Fruit fly (Drosophila melanogaster): ENCODE measurements around the gene mrn.

Gene mrn

dm6 chr3L:15587445-15588381, 7.4 kb upstream of the mrn start, which contains the start of gene CG7656 (continued):
- TF ChIP-seq otp (GFP tag; IDR thresholded peaks at IDR 0.05) = peak; percentile 78
- TF ChIP-seq CG12071 (GFP tag; optimal IDR thresholded peaks at IDR 0.05) = peak; percentile 36
- no peak for TF ChIP-seq salm (tag; optimal IDR thresholded peaks at IDR 0.05)
- peak; percentile 59 for TF ChIP-seq CG8089 (GFP tag; optimal IDR thresholded peaks at IDR 0.05)
- TF ChIP-seq CG13424 (tag; optimal IDR thresholded peaks at IDR 0.05) = peak; percentile 35
- TF ChIP-seq pita (GFP tag; optimal IDR thresholded peaks at IDR 0.05) = no peak
- TF ChIP-seq al (GFP tag; IDR thresholded peaks at IDR 0.05) = peak; percentile 62
- TF ChIP-seq Fer1 (GFP tag; optimal IDR thresholded peaks at IDR 0.05) = no peak
- TF ChIP-seq sc (optimal IDR thresholded peaks at IDR 0.05) = no peak
- no peak for TF ChIP-seq sc (GFP tag; optimal IDR thresholded peaks at IDR 0.05)
- TF ChIP-seq CG2889 (GFP tag; IDR thresholded peaks at IDR 0.05) = 0 out of 3 replicates have a peak, but pooled peaks have one; percentile 47
- peak; percentile 20 for TF ChIP-seq CG15269 (tag; optimal IDR thresholded peaks at IDR 0.05)
- TF ChIP-seq Sry-β (GFP tag; optimal IDR thresholded peaks at IDR 0.05) = peak; percentile 11
- no peak for TF ChIP-seq fru (optimal IDR thresholded peaks at IDR 0.05)
- no peak for TF ChIP-seq CG6683 (GFP tag; optimal IDR thresholded peaks at IDR 0.05)
- no peak for TF ChIP-seq h (optimal IDR thresholded peaks at IDR 0.05)
- TF ChIP-seq CG18011 (GFP tag; optimal IDR thresholded peaks at IDR 0.05) = peak; percentile 40
- peak; percentile 54; the same call in 2 of the 3 replicates for TF ChIP-seq Mrtf (GFP tag; IDR thresholded peaks at IDR 0.05)
- no peak for TF ChIP-seq usp (GFP tag; optimal IDR thresholded peaks at IDR 0.05)
- peak; percentile 10 for TF ChIP-seq yki (optimal IDR thresholded peaks at IDR 0.05)
- peak; percentile 71 for TF ChIP-seq CG14441 (GFP tag; IDR thresholded peaks at IDR 0.05)
- TF ChIP-seq lilli (GFP tag; optimal IDR thresholded peaks at IDR 0.05) = peak; percentile 86
- peak; percentile 84 for TF ChIP-seq CG12155 (GFP tag; optimal IDR thresholded peaks at IDR 0.05)
- TF ChIP-seq Hr39 (optimal IDR thresholded peaks at IDR 0.05) = no peak
- TF ChIP-seq klu (GFP tag; IDR thresholded peaks at IDR 0.05) = no peak
- TF ChIP-seq mirr (GFP tag; optimal IDR thresholded peaks at IDR 0.05) = peak; percentile 35
- TF ChIP-seq grau (tag; optimal IDR thresholded peaks at IDR 0.05) = peak; percentile 17
- peak; percentile 83 for TF ChIP-seq zfh1 (GFP tag; IDR thresholded peaks at IDR 0.05)
- TF ChIP-seq Hr3 (GFP tag; optimal IDR thresholded peaks at IDR 0.05) = peak; percentile 45
- TF ChIP-seq chif (GFP tag; optimal IDR thresholded peaks at IDR 0.05) = peak in 1 of 2 experiments; percentile 80
- no peak for TF ChIP-seq Adf1 (GFP tag; IDR thresholded peaks at IDR 0.05)
- peak; percentile 28; the same call in 1 of the 3 replicates for TF ChIP-seq ase (GFP tag; IDR thresholded peaks at IDR 0.05)
- peak; percentile 81 for TF ChIP-seq Mad (GFP tag; optimal IDR thresholded peaks at IDR 0.05)
- peak; percentile 46 for TF ChIP-seq slp2 (GFP tag; optimal IDR thresholded peaks at IDR 0.05)
- no peak for TF ChIP-seq CG15011 (GFP tag; optimal IDR thresholded peaks at IDR 0.05)
- no peak for TF ChIP-seq wor (GFP tag; IDR thresholded peaks at IDR 0.05)
- TF ChIP-seq Doc2 (GFP tag; IDR thresholded peaks at IDR 0.05) = no peak
- TF ChIP-seq lmd (GFP tag; IDR thresholded peaks at IDR 0.05) = peak; percentile 65; the same call in 1 of the 2 replicates
- peak; percentile 60 for TF ChIP-seq CG10366 (GFP tag; IDR thresholded peaks at IDR 0.05)
- TF ChIP-seq ro (GFP tag; IDR thresholded peaks at IDR 0.05) = no peak
- no peak for TF ChIP-seq CG6654 (GFP tag; optimal IDR thresholded peaks at IDR 0.05)
- no peak for TF ChIP-seq CG6791 (GFP tag; IDR thresholded peaks at IDR 0.05; ENCODE audit: partially characterized antibody)
- TF ChIP-seq Neu2 (GFP tag; optimal IDR thresholded peaks at IDR 0.05; ENCODE audit: borderline replicate concordance) = no peak
- no peak for TF ChIP-seq CG7963 (GFP tag; IDR thresholded peaks at IDR 0.05; ENCODE audit: partially characterized antibody)
- no peak for TF ChIP-seq Oaz (GFP tag; IDR thresholded peaks at IDR 0.05)
- 0 out of 2 replicates have a peak, but pooled peaks have one; percentile 10 for TF ChIP-seq Rx (GFP tag; IDR thresholded peaks at IDR 0.05)
- peak; percentile 32 for TF ChIP-seq bcd (GFP tag; optimal IDR thresholded peaks at IDR 0.05)
- TF ChIP-seq MTF-1 (GFP tag; optimal IDR thresholded peaks at IDR 0.05; ENCODE audit: borderline replicate concordance) = peak; percentile 37
- peak; percentile 32; the same call in 1 of the 2 replicates for TF ChIP-seq gsb (GFP tag; IDR thresholded peaks at IDR 0.05)
- TF ChIP-seq Gug (GFP tag; IDR thresholded peaks at IDR 0.05) = peak; percentile 87
- peak; percentile 86 for TF ChIP-seq CG9932 (GFP tag; IDR thresholded peaks at IDR 0.05)

Data from whole organism, embryonic.